Fruit fly (Drosophila melanogaster): ENCODE data around the gene ps.

DNA sequence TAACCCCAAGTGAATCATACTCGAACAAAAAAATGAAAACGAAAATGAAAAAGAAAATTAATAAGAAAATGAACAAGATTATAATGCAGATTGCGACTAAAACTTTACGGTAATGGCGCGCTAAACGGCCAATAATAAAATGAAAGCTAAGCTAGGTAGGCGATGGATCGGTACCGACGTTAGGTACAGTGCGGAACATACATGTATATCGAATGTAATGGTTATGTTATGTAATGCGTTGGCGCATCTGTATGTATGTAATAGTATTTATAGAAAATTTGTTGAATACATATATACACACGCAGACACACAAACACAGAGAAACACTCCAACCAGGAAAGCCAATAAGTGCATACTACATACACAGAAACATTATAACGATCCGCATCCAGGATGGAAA is 37.2 kb downstream of the ps start:
- TF ChIP-seq EcR (GFP tag; optimal IDR thresholded peaks at IDR 0.05) = no peak
- TF ChIP-seq Dll (optimal IDR thresholded peaks at IDR 0.05) = no peak
- no peak for TF ChIP-seq CG8478 (optimal IDR thresholded peaks at IDR 0.05)
- no peak for TF ChIP-seq pan (optimal IDR thresholded peaks at IDR 0.05)

Data from whole organism.